Worm (Caenorhabditis elegans) whole organism, late embryonic: Measurements from ENCODE around the gene C53A5.11.
A peak's percentile ranks its signal among the peaks of the same experiment; 100 is the strongest.

Experiments
- C08G9.2 ChIP-seq: sonication (generic microtip); optimal IDR thresholded peaks from 2 replicates; lab custom pipeline; 2016; ENCODE audit warnings: mild to moderate bottlenecking, missing genetic modification characterization, moderate library complexity, missing compliant biosample characterization
- C38D4.7 ChIP-seq: fragments of 200-800 bp; sonication (Bioruptor generic); optimal IDR thresholded peaks from 2 replicates; lab custom pipeline; 2018; ENCODE audit warnings: mild to moderate bottlenecking, missing genetic modification characterization, moderate library complexity, missing compliant biosample characterization
- F13H6.1 ChIP-seq: sonication (generic microtip); optimal IDR thresholded peaks from 2 replicates; lab custom pipeline; 2016; ENCODE audit warnings: missing genetic modification characterization, missing compliant biosample characterization
- K02D7.2 ChIP-seq: sonication (generic microtip); optimal IDR thresholded peaks from 2 replicates; lab custom pipeline; 2017; ENCODE audit warnings: mild to moderate bottlenecking, missing genetic modification characterization, missing compliant biosample characterization
- K09A11.1 ChIP-seq: sonication (generic microtip); optimal IDR thresholded peaks from 2 replicates; lab custom pipeline; 2017; ENCODE audit warnings: antibody characterized with exemption, mild to moderate bottlenecking, missing genetic modification characterization, missing compliant biosample characterization; ENCODE audit not compliant: insufficient read depth
- ceh-24 ChIP-seq: sonication (generic microtip); optimal IDR thresholded peaks from 2 replicates; lab custom pipeline; 2016; ENCODE audit warnings: mild to moderate bottlenecking, missing genetic modification characterization, missing compliant biosample characterization
- ceh-30 ChIP-seq: fragments of 150-350 bp; optimal IDR thresholded peaks from 2 replicates; lab custom pipeline; 2014; ENCODE audit warnings: missing biosample characterization, missing genetic modification characterization
- ceh-31 ChIP-seq: sonication (generic microtip); optimal IDR thresholded peaks from 2 replicates; lab custom pipeline; 2016; ENCODE audit warnings: missing genetic modification characterization, missing compliant biosample characterization
- ceh-45 ChIP-seq: fragments of 200-800 bp; sonication (Bioruptor generic); IDR thresholded peaks from 2 replicates; pipeline ENCODE4 v1.3.6; 2022; ENCODE audit warnings: missing genetic modification reagents, missing genetic modification characterization, missing compliant biosample characterization
- ceh-9 ChIP-seq: sonication (generic microtip); optimal IDR thresholded peaks from 2 replicates; lab custom pipeline; 2016; ENCODE audit warnings: mild to moderate bottlenecking, missing genetic modification characterization, inconsistent platforms, missing compliant biosample characterization
- che-1 ChIP-seq: sonication (generic microtip); optimal IDR thresholded peaks from 2 replicates; lab custom pipeline; 2016; ENCODE audit warnings: mild to moderate bottlenecking, missing genetic modification characterization, missing compliant biosample characterization
- dmd-4 ChIP-seq: sonication (generic microtip); optimal IDR thresholded peaks from 2 replicates; lab custom pipeline; 2016; ENCODE audit warnings: borderline replicate concordance, missing genetic modification characterization, missing compliant biosample characterization
- dve-1 ChIP-seq: sonication (generic microtip); optimal IDR thresholded peaks from 2 replicates; lab custom pipeline; 2017; ENCODE audit warnings: antibody characterized with exemption, mild to moderate bottlenecking, missing genetic modification characterization, missing compliant biosample characterization
- elt-2 ChIP-seq: sonication (generic microtip); optimal IDR thresholded peaks from 2 replicates; lab custom pipeline; 2016; ENCODE audit warnings: missing genetic modification reagents, missing genetic modification characterization, missing compliant biosample characterization
- gmeb-2 ChIP-seq: sonication (generic microtip); optimal IDR thresholded peaks from 2 replicates; lab custom pipeline; 2016; ENCODE audit warnings: missing genetic modification characterization, inconsistent platforms, missing compliant biosample characterization
- hlh-15 ChIP-seq: sonication (generic microtip); optimal IDR thresholded peaks from 2 replicates; lab custom pipeline; 2016; ENCODE audit warnings: missing genetic modification characterization, missing compliant biosample characterization
- hlh-30 ChIP-seq: sonication (generic microtip); optimal IDR thresholded peaks from 2 replicates; lab custom pipeline; 2017; ENCODE audit warnings: antibody characterized with exemption, missing genetic modification characterization, missing compliant biosample characterization; ENCODE audit not compliant: insufficient read depth
- hlh-6 ChIP-seq: sonication (generic microtip); optimal IDR thresholded peaks from 2 replicates; lab custom pipeline; 2016; ENCODE audit warnings: missing genotype, missing genetic modification characterization, missing compliant biosample characterization
- hlh-8 ChIP-seq: sonication (generic microtip); optimal IDR thresholded peaks from 2 replicates; lab custom pipeline; 2016; ENCODE audit warnings: missing genotype, missing genetic modification characterization, missing compliant biosample characterization
- lim-6 ChIP-seq: sonication (generic microtip); optimal IDR thresholded peaks from 2 replicates; lab custom pipeline; 2016; ENCODE audit warnings: missing genetic modification characterization, missing compliant biosample characterization
- madf-2 ChIP-seq: sonication (generic microtip); optimal IDR thresholded peaks from 2 replicates; lab custom pipeline; 2017; ENCODE audit warnings: missing genetic modification characterization, missing compliant biosample characterization
- mec-3 ChIP-seq: sonication (generic microtip); optimal IDR thresholded peaks from 2 replicates; lab custom pipeline; 2016; ENCODE audit warnings: borderline replicate concordance, missing genetic modification characterization, missing compliant biosample characterization
- nhr-11 ChIP-seq: fragments of 150-350 bp; optimal IDR thresholded peaks from 2 replicates; lab custom pipeline; 2014; ENCODE audit warnings: missing biosample characterization, missing genetic modification characterization
- nhr-232 ChIP-seq: sonication (generic microtip); optimal IDR thresholded peaks from 2 replicates; lab custom pipeline; 2016; ENCODE audit warnings: missing genetic modification characterization, missing compliant biosample characterization
- npax-4 ChIP-seq: sonication (generic microtip); optimal IDR thresholded peaks from 2 replicates; lab custom pipeline; 2016; ENCODE audit warnings: missing genetic modification characterization, missing compliant biosample characterization
- odd-2 ChIP-seq: sonication (generic microtip); optimal IDR thresholded peaks from 2 replicates; lab custom pipeline; 2017; ENCODE audit warnings: antibody characterized with exemption, mild to moderate bottlenecking, missing genetic modification characterization, missing compliant biosample characterization
- pha-4 ChIP-seq: fragments of 150-350 bp; optimal IDR thresholded peaks from 2 replicates; lab custom pipeline; 2018; ENCODE audit warnings: missing biosample characterization, missing genetic modification reagents, missing genetic modification characterization
- pqm-1 ChIP-seq: sonication (generic microtip); optimal IDR thresholded peaks from 2 replicates; lab custom pipeline; 2016; ENCODE audit warnings: missing genetic modification characterization, missing compliant biosample characterization
- pros-1 ChIP-seq: fragments of 150-350 bp; optimal IDR thresholded peaks from 2 replicates; lab custom pipeline; 2014; ENCODE audit warnings: missing biosample characterization, missing genetic modification reagents, missing genetic modification characterization
- rnt-1 ChIP-seq: sonication (generic microtip); optimal IDR thresholded peaks from 2 replicates; lab custom pipeline; 2016; ENCODE audit warnings: missing genetic modification characterization, missing compliant biosample characterization
- sox-2 ChIP-seq: fragments of 200-800 bp; sonication (Bioruptor generic); IDR thresholded peaks from 2 replicates; pipeline ENCODE4 v1.3.6; 2022; ENCODE audit warnings: missing genetic modification reagents, missing genetic modification characterization, missing compliant biosample characterization
- tbx-7 ChIP-seq: sonication (generic microtip); optimal IDR thresholded peaks from 2 replicates; lab custom pipeline; 2016; ENCODE audit warnings: missing genotype, missing genetic modification characterization, missing compliant biosample characterization
- unc-42 ChIP-seq: sonication (generic microtip); optimal IDR thresholded peaks from 2 replicates; lab custom pipeline; 2016; ENCODE audit warnings: missing genotype, missing genetic modification characterization, missing compliant biosample characterization
- unc-55 ChIP-seq: sonication (generic microtip); optimal IDR thresholded peaks from 2 replicates; lab custom pipeline; 2017; ENCODE audit warnings: missing biosample characterization, missing genetic modification reagents, missing genetic modification characterization
- unc-86 ChIP-seq: sonication (generic microtip); optimal IDR thresholded peaks from 2 replicates; lab custom pipeline; 2016; ENCODE audit warnings: missing genetic modification characterization, missing compliant biosample characterization

C53A5.11 gene

DNA sequence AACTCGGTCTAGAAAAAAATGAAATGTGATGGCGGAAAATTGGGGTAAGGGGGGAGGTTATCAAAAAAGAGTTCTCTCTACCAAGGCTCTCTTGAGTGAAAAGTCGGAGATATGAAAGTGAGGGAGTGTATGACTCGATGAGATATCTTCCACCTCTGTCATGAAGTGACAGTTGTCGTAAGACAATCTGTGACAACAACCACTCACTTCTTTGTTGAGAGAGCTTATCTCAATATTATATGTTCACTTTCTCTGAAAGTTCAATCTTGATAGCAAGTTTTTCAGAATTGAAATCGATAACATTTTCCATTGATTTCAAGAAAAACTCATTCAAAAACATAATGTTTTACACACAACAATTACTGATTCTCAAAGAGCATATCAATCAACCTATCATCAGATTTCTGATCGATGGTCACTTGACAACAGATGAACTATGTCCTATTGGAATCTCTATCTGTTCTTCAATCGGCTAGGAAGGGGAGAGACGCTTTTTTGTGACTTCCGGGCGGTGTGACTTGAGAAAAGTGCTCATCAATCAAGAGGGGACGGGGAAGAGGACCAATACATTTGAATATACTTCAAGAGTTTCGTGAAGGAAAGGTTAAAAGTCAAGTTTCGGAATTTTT, 14.2 kb downstream of the C53A5.11 start:
- TF ChIP-seq unc-55 (GFP tag; lab: Kevin White, UChicago), result peak; percentile 42
- no peak for TF ChIP-seq mec-3
- TF ChIP-seq, all 69 proteins: peak for 1

ce11 chrV:14579619-14580018, 16.9 kb downstream of the C53A5.11 start, which contains the start of gene gar-3:
Gene gar-3 (minus strand): TSS chrV:14579719.
- TF ChIP-seq rnt-1 (tag; lab: Kevin White, UChicago) (no peak), gmeb-2 (tag; lab: Kevin White, UChicago) (no peak), madf-2 (tag; lab: Kevin White, UChicago) (no peak), hlh-6 (tag; lab: Kevin White, UChicago) (no peak), ceh-31 (tag; lab: Kevin White, UChicago) (no peak), ceh-30 (tag; lab: Kevin White, UChicago) (no peak), sox-2 (GFP tag; lab: Robert Waterston, UW) (no peak), unc-42 (no peak), unc-55 (GFP tag; lab: Kevin White, UChicago) (no peak), pqm-1 (tag; lab: Kevin White, UChicago) (no peak), ceh-9 (tag; lab: Kevin White, UChicago) (no peak), nhr-232 (tag; lab: Kevin White, UChicago) (no peak), elt-2 (tag; lab: Kevin White, UChicago) (no peak), lim-6 (tag; lab: Kevin White, UChicago) (no peak), hlh-15 (no peak)

DNA sequence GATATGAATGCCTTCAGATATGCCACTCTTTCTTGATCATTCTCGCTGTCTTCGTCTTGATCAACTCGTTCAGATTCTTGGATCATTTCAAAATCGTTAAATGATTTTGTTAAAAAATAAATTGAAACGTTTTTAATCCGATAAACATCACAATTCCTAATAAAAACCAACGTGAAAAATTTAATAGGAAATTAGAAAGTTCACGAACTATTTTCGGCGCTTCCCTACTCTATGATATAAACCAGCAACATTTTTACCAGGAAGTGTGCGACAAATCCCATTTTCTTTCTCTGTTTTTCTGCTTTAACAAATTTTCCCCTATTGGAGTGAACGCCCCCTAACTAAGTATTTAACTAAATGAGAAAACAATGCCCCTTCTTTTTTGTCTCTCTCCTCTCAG, 22.7 kb downstream of the C53A5.11 start, which contains the start of gene Y40H4A.2:
Y40H4A.2 (minus strand) TSS at position 101 of the 400 bp plus-strand sequence.
- TF ChIP-seq unc-42, result no peak
- no peak for TF ChIP-seq dve-1
- no peak for TF ChIP-seq C08G9.2 (tag; lab: Kevin White, UChicago)
- TF ChIP-seq nhr-11 (tag; lab: Kevin White, UChicago), result no peak
- no peak for TF ChIP-seq unc-55 (GFP tag; lab: Kevin White, UChicago)
- TF ChIP-seq C38D4.7 (GFP tag; lab: Kevin White, UChicago), result no peak
- TF ChIP-seq K02D7.2 (tag; lab: Kevin White, UChicago), result no peak
- no peak for TF ChIP-seq lim-6 (tag; lab: Kevin White, UChicago)
- no peak for TF ChIP-seq tbx-7 (tag; lab: Kevin White, UChicago)
- no peak for TF ChIP-seq hlh-6 (tag; lab: Kevin White, UChicago)
- TF ChIP-seq madf-2 (tag; lab: Kevin White, UChicago), result no peak
- no peak for TF ChIP-seq ceh-24 (tag; lab: Kevin White, UChicago)

- TF ChIP-seq ceh-24 (tag; lab: Kevin White, UChicago), result no peak
- TF ChIP-seq che-1, result no peak
- no peak for TF ChIP-seq npax-4 (tag; lab: Kevin White, UChicago)
- no peak for TF ChIP-seq K09A11.1 (tag; lab: Kevin White, UChicago)
- TF ChIP-seq ceh-45 (GFP tag; lab: Robert Waterston, UW), result no peak
- no peak for TF ChIP-seq dmd-4 (tag; lab: Kevin White, UChicago)
- TF ChIP-seq pha-4 (tag; lab: Kevin White, UChicago), result no peak
- TF ChIP-seq odd-2 (tag; lab: Kevin White, UChicago), result no peak
- no peak for TF ChIP-seq pros-1 (tag; lab: Kevin White, UChicago)
- TF ChIP-seq unc-86 (tag; lab: Kevin White, UChicago), result no peak
- no peak for TF ChIP-seq hlh-30 (tag; lab: Kevin White, UChicago)
- no peak for TF ChIP-seq F13H6.1 (tag; lab: Kevin White, UChicago)
- TF ChIP-seq hlh-8 (tag; lab: Kevin White, UChicago), result no peak
These were observed 31.4 kb downstream of the C53A5.11 start for ce11 chrV:14594103-14594502.
